Worm (Caenorhabditis elegans): ENCODE data around the gene ZK632.14.

ZK632.14 gene

ce11 chrIII:9817894-9818293, 4.6 kb downstream of the ZK632.14 start:
- TF ChIP-seq lsy-2 (tag; optimal IDR thresholded peaks at IDR 0.05) (peak; percentile 81), ces-1 (GFP tag; optimal IDR thresholded peaks at IDR 0.05) (no peak)

- TF ChIP-seq mep-1 (tag; optimal IDR thresholded peaks at IDR 0.05) (peak; percentile 49), pha-4 (tag; optimal IDR thresholded peaks at IDR 0.05) (peak; percentile 23), elt-1 (tag; optimal IDR thresholded peaks at IDR 0.05; ENCODE audit: borderline replicate concordance, insufficient read depth) (no peak), nhr-12 (tag; optimal IDR thresholded peaks at IDR 0.05) (no peak), sptf-1 (tag; optimal IDR thresholded peaks at IDR 0.05) (peak; percentile 37), lsy-2 (tag; optimal IDR thresholded peaks at IDR 0.05) (peak; percentile 4), lin-13 (tag; optimal IDR thresholded peaks at IDR 0.05) (peak; percentile 14), cnd-1 (tag; optimal IDR thresholded peaks at IDR 0.05) (peak; percentile 46)
Measured at ce11 chrIII:9818763-9819162, 5.5 kb downstream of the ZK632.14 start, which contains the start of gene panl-3. Gene panl-3, plus strand, starts transcription at chrIII:9819056.

- TF ChIP-seq drap-1 (GFP tag; optimal IDR thresholded peaks at IDR 0.05) (no peak), nhr-28 (tag; optimal IDR thresholded peaks at IDR 0.05) (no peak), bed-3 (GFP tag; optimal IDR thresholded peaks at IDR 0.05) (no peak), mab-5 (tag; optimal IDR thresholded peaks at IDR 0.05) (no peak), elt-3 (tag; optimal IDR thresholded peaks at IDR 0.05) (no peak), nhr-12 (tag; optimal IDR thresholded peaks at IDR 0.05) (no peak)
Measured at ce11 chrIII:9822942-9823341, 9.7 kb downstream of the ZK632.14 start, which contains the start of gene arl-5. Gene arl-5, plus strand, starts transcription at chrIII:9823242.

- TF ChIP-seq ceh-43 (GFP tag; optimal IDR thresholded peaks at IDR 0.05), result no peak
- no peak for TF ChIP-seq lin-32 (GFP tag; optimal IDR thresholded peaks at IDR 0.05)
- no peak for TF ChIP-seq unc-120 (tag; optimal IDR thresholded peaks at IDR 0.05; ENCODE audit: poor library complexity, severe bottlenecking)
- no peak for TF ChIP-seq unc-39 (tag; optimal IDR thresholded peaks at IDR 0.05)
Measured at ce11 chrIII:9823748-9824147, 10.5 kb downstream of the ZK632.14 start.

- TF ChIP-seq flh-1 (GFP tag; optimal IDR thresholded peaks at IDR 0.05) (no peak), unc-62 (GFP tag; optimal IDR thresholded peaks at IDR 0.05) (no peak)
Measured at ce11 chrIII:9824330-9824934, 11.2 kb downstream of the ZK632.14 start, which contains the start of gene lin-52. Gene lin-52, minus strand, starts transcription at chrIII:9824750.

- TF ChIP-seq nhr-2 (tag; optimal IDR thresholded peaks at IDR 0.05) (no peak), zip-8 (tag; optimal IDR thresholded peaks at IDR 0.05) (no peak), ces-1 (GFP tag; optimal IDR thresholded peaks at IDR 0.05) (no peak), nhr-237 (tag; optimal IDR thresholded peaks at IDR 0.05) (no peak), ztf-11 (tag; optimal IDR thresholded peaks at IDR 0.05) (no peak), hlh-1 (tag; optimal IDR thresholded peaks at IDR 0.05) (no peak), lsy-2 (tag; optimal IDR thresholded peaks at IDR 0.05) (no peak), ceh-39 (tag; optimal IDR thresholded peaks at IDR 0.05) (no peak), tbx-8 (GFP tag; optimal IDR thresholded peaks at IDR 0.05) (no peak), elt-3 (tag; optimal IDR thresholded peaks at IDR 0.05) (no peak)
Measured at ce11 chrIII:9825073-9825828, 12.0 kb downstream of the ZK632.14 start, which contains the start of gene ZK632.9. Gene ZK632.9, minus strand, starts transcription at chrIII:9825432.

ce11 chrIII:9826005-9826404, 12.8 kb downstream of the ZK632.14 start:
- TF ChIP-seq lin-32 (GFP tag; optimal IDR thresholded peaks at IDR 0.05) (no peak), mep-1 (tag; optimal IDR thresholded peaks at IDR 0.05) (peak; percentile 3)

All from whole organism, mixed stage, embryonic.